Worm (Caenorhabditis elegans) whole organism, L1 larva: ENCODE results near the gene F54C9.3.

ENCODE experiments used
- ama-1 ChIP-seq: fragments of 150-350 bp; optimal IDR thresholded peaks from 2 replicates; lab custom pipeline; 2014
- hlh-4 ChIP-seq: sonication (generic microtip); optimal IDR thresholded peaks from 2 replicates; lab custom pipeline; 2016; ENCODE audit warnings: mild to moderate bottlenecking, missing genetic modification characterization, missing compliant biosample characterization
- lin-39 ChIP-seq: fragments of 150-350 bp; optimal IDR thresholded peaks from 2 replicates; lab custom pipeline; 2014; ENCODE audit warnings: missing biosample characterization, missing genetic modification reagents, missing genetic modification characterization
- mep-1 ChIP-seq: fragments of 150-350 bp; optimal IDR thresholded peaks from 2 replicates; lab custom pipeline; 2014; ENCODE audit warnings: missing biosample characterization, missing genetic modification characterization
- nhr-11 ChIP-seq: fragments of 150-350 bp; optimal IDR thresholded peaks from 2 replicates; lab custom pipeline; 2014; ENCODE audit warnings: missing biosample characterization, missing genetic modification characterization
- nhr-76 ChIP-seq: sonication (generic microtip); optimal IDR thresholded peaks from 2 replicates; lab custom pipeline; 2017; ENCODE audit warnings: missing biosample characterization, missing genetic modification characterization
- nhr-90 ChIP-seq: sonication (generic microtip); optimal IDR thresholded peaks from 2 replicates; lab custom pipeline; 2016; ENCODE audit warnings: mild to moderate bottlenecking, missing genetic modification characterization, missing compliant biosample characterization; ENCODE audit not compliant: poor library complexity

- no peak for TF ChIP-seq mep-1 (tag; lab: Kevin White, UChicago)
- TF ChIP-seq nhr-76 (tag; lab: Kevin White, UChicago): no peak
- TF ChIP-seq ama-1 (lab: Kevin White, UChicago): no peak
- TF ChIP-seq nhr-11 (tag; lab: Kevin White, UChicago): no peak
- TF ChIP-seq hlh-4: no peak
- TF ChIP-seq lin-39 (tag; lab: Kevin White, UChicago): no peak
- TF ChIP-seq nhr-90 (tag; lab: Kevin White, UChicago): no peak
These were observed 45.8 kb upstream of the F54C9.3 start, which contains the start of gene T22C8.1 for ce11 chrII:8612470-8612869.
